Worm (Caenorhabditis elegans) whole organism, L3 larva: ENCODE measurements around the gene dnj-9.

Source experiments
- aly-2 ChIP-seq: fragments of 150-350 bp; optimal IDR thresholded peaks from 2 replicates; lab custom pipeline; 2014; ENCODE audit warnings: missing biosample characterization, missing genetic modification characterization
- ceh-16 ChIP-seq: sonication (generic microtip); optimal IDR thresholded peaks from 2 replicates; lab custom pipeline; 2017; ENCODE audit warnings: missing biosample characterization, missing genetic modification characterization
- egl-27 ChIP-seq: sonication (generic microtip); optimal IDR thresholded peaks from 4 replicates; lab custom pipeline; 2017; ENCODE audit warnings: missing biosample characterization, missing genetic modification reagents, missing genetic modification characterization
- elt-3 ChIP-seq, 3 experiments: fragments of 150-350 bp in 1 of 3; sonication (generic microtip) in 2 of 3; optimal IDR thresholded peaks; 2 replicates in 2 of 3; 4 replicates in 1 of 3; lab custom pipeline; 2014 to 2017; ENCODE audit warnings: missing biosample characterization in 3 of 3, missing genetic modification characterization in 3 of 3
- lin-39 ChIP-seq: fragments of 150-350 bp; optimal IDR thresholded peaks from 2 replicates; lab custom pipeline; 2018; ENCODE audit warnings: missing biosample characterization, missing genetic modification reagents, missing genetic modification characterization
- nhr-76 ChIP-seq: fragments of 150-350 bp; sonication (generic microtip); optimal IDR thresholded peaks from 5 replicates; lab custom pipeline; 2014; ENCODE audit warnings: missing biosample characterization, missing genetic modification characterization
- nhr-77 ChIP-seq: fragments of 150-350 bp; optimal IDR thresholded peaks from 2 replicates; lab custom pipeline; 2014; ENCODE audit warnings: missing biosample characterization, missing genetic modification characterization
- skn-1 ChIP-seq: fragments of 150-350 bp; optimal IDR thresholded peaks from 2 replicates; lab custom pipeline; 2014; ENCODE audit warnings: missing biosample characterization, missing genetic modification characterization
- unc-39 ChIP-seq: sonication (generic microtip); optimal IDR thresholded peaks from 4 replicates; lab custom pipeline; 2017; ENCODE audit warnings: missing biosample characterization, missing genetic modification characterization
- unc-62 ChIP-seq: fragments of 150-350 bp; sonication (generic microtip); optimal IDR thresholded peaks from 4 replicates; lab custom pipeline; 2014; ENCODE audit warnings: missing biosample characterization, missing genetic modification reagents, missing genetic modification characterization
- ztf-4 ChIP-seq: fragments of 150-350 bp; optimal IDR thresholded peaks from 2 replicates; lab custom pipeline; 2014; ENCODE audit warnings: missing biosample characterization, missing genetic modification characterization

DNA sequence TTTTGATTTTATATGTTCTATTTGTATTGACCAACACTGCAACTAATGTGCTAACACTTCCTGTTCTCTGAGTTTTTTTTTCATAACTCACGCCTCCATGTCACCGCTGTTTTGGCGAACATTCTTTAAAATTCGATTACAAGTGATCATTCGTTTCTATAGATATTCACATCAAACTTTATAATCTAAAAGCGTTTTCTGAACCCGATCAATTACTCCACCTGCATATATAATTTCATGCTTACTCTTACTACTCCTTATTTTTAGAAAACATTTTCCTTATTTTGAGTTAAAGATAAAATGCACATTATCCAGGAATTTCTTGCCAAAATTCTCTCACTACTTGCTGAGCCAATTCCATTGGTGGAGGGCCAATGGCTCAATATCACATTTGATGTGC is 34.1 kb downstream of the dnj-9 start, which contains the start of gene R05F9.7:
- TF ChIP-seq nhr-77 (tag; lab: Kevin White, UChicago) (no peak), ceh-16 (no peak), elt-3 (tag; optimal IDR thresholded peaks at IDR 0.05; lab: Kevin White, UChicago) (no peak), skn-1 (tag; lab: Kevin White, UChicago) (no peak), lin-39 (tag; lab: Kevin White, UChicago) (no peak), egl-27 (no peak), aly-2 (no peak), ztf-4 (tag; lab: Kevin White, UChicago) (no peak), nhr-76 (tag; lab: Kevin White, UChicago) (no peak), unc-62 (GFP tag; lab: Kevin White, UChicago) (no peak), unc-39 (tag; lab: Kevin White, UChicago) (no peak)
